Worm (Caenorhabditis elegans) whole organism, L1 larva: ENCODE measurements around the gene W03F9.1.
A peak's percentile ranks its signal among the peaks of the same experiment; 100 is the strongest.

Source experiments
- C16A3.4 ChIP-seq: fragments of 150-350 bp; optimal IDR thresholded peaks from 2 replicates; lab custom pipeline; 2014; ENCODE audit warnings: missing biosample characterization, missing genetic modification characterization
- C34B4.2 ChIP-seq: sonication (generic microtip); optimal IDR thresholded peaks from 2 replicates; lab custom pipeline; 2017; ENCODE audit warnings: mild to moderate bottlenecking, missing genetic modification characterization, missing compliant biosample characterization
- aha-1 ChIP-seq: fragments of 150-350 bp; optimal IDR thresholded peaks from 2 replicates; lab custom pipeline; 2014; ENCODE audit warnings: missing biosample characterization, missing genetic modification characterization
- ama-1 ChIP-seq: fragments of 150-350 bp; optimal IDR thresholded peaks from 2 replicates; lab custom pipeline; 2014
- blmp-1 ChIP-seq: fragments of 150-350 bp; optimal IDR thresholded peaks from 2 replicates; lab custom pipeline; 2014; ENCODE audit warnings: missing biosample characterization, missing genetic modification characterization
- ceh-63 ChIP-seq: fragments of 200-800 bp; sonication (Bioruptor generic); optimal IDR thresholded peaks from 2 replicates; lab custom pipeline; 2018; ENCODE audit warnings: mild to moderate bottlenecking, missing genetic modification characterization, missing compliant biosample characterization
- ceh-82 ChIP-seq, 3 experiments: fragments of 150-350 bp in 1 of 3; sonication (generic microtip) in 2 of 3; optimal IDR thresholded peaks; 2 replicates each; lab custom pipeline; 2014 to 2017; ENCODE audit warnings: missing biosample characterization in 3 of 3, missing genetic modification characterization in 3 of 3
- dpl-1 ChIP-seq, 3 experiments: fragments of 150-350 bp in 2 of 3; sonication (generic microtip) in 1 of 3; optimal IDR thresholded peaks; 2 replicates each; lab custom pipeline; 2014 to 2017; ENCODE audit warnings: missing biosample characterization in 3 of 3, missing genetic modification characterization in 3 of 3, missing genetic modification reagents in 3 of 3
- dsc-1 ChIP-seq: sonication (generic microtip); optimal IDR thresholded peaks from 2 replicates; lab custom pipeline; 2016; ENCODE audit warnings: mild to moderate bottlenecking, missing genetic modification characterization, missing compliant biosample characterization
- efl-3 ChIP-seq: fragments of 200-800 bp; sonication (Bioruptor generic); optimal IDR thresholded peaks from 2 replicates; lab custom pipeline; 2018; ENCODE audit warnings: mild to moderate bottlenecking, missing genetic modification characterization, missing compliant biosample characterization
- elt-3 ChIP-seq, 6 experiments: fragments of 150-350 bp in 1 of 6; sonication (generic microtip); optimal IDR thresholded peaks; 2 replicates each; lab custom pipeline; 2017 to 2018; ENCODE audit warnings: missing biosample characterization in 6 of 6, missing genetic modification characterization in 6 of 6, inconsistent platforms in 1 of 6
- ets-5 ChIP-seq: fragments of 200-800 bp; sonication (Bioruptor generic); IDR thresholded peaks from 2 replicates; pipeline ENCODE4 v1.3.6; 2022; ENCODE audit warnings: missing genetic modification characterization, missing compliant biosample characterization
- fkh-10 ChIP-seq: sonication (generic microtip); optimal IDR thresholded peaks from 2 replicates; lab custom pipeline; 2017; ENCODE audit warnings: missing biosample characterization, missing genetic modification reagents, missing genetic modification characterization
- jun-1 ChIP-seq: fragments of 150-350 bp; optimal IDR thresholded peaks from 2 replicates; lab custom pipeline; 2014; ENCODE audit warnings: missing biosample characterization, missing genetic modification reagents, missing genetic modification characterization
- lin-13 ChIP-seq: fragments of 150-350 bp; optimal IDR thresholded peaks from 2 replicates; lab custom pipeline; 2014; ENCODE audit warnings: missing biosample characterization, missing genetic modification reagents, missing genetic modification characterization
- lin-14 ChIP-seq: fragments of 200-800 bp; sonication (Bioruptor generic); optimal IDR thresholded peaks from 2 replicates; lab custom pipeline; 2018; ENCODE audit warnings: mild to moderate bottlenecking, missing genetic modification characterization, moderate library complexity, missing compliant biosample characterization
- lin-35 ChIP-seq, 2 experiments: fragments of 150-350 bp; optimal IDR thresholded peaks; 2 replicates each; lab custom pipeline; 2014; ENCODE audit warnings: missing biosample characterization in 2 of 2, missing genetic modification characterization in 2 of 2, missing genetic modification reagents in 2 of 2
- lsy-2 ChIP-seq, 2 experiments: fragments of 150-350 bp; optimal IDR thresholded peaks; 2 replicates each; lab custom pipeline; 2014; ENCODE audit warnings: missing biosample characterization in 2 of 2, missing genetic modification characterization in 2 of 2
- mdl-1 ChIP-seq, 2 experiments: fragments of 150-350 bp; optimal IDR thresholded peaks; 2 replicates each; lab custom pipeline; 2014 to 2017; ENCODE audit warnings: missing biosample characterization in 2 of 2, missing genetic modification characterization in 2 of 2, inconsistent platforms in 1 of 2
- mef-2 ChIP-seq: fragments of 150-350 bp; optimal IDR thresholded peaks from 2 replicates; lab custom pipeline; 2014; ENCODE audit warnings: missing biosample characterization, missing genetic modification characterization
- nhr-12 ChIP-seq: sonication (generic microtip); optimal IDR thresholded peaks from 2 replicates; lab custom pipeline; 2017; ENCODE audit warnings: missing biosample characterization, missing genetic modification characterization
- nhr-19 ChIP-seq: fragments of 200-800 bp; sonication (Bioruptor generic); conservative IDR thresholded peaks from 2 replicates; pipeline ENCODE4 v1.3.6; 2022; ENCODE audit warnings: missing genetic modification characterization, missing compliant biosample characterization
- nhr-20 ChIP-seq: sonication (generic microtip); optimal IDR thresholded peaks from 2 replicates; lab custom pipeline; 2016; ENCODE audit warnings: mild to moderate bottlenecking, missing genetic modification characterization, missing compliant biosample characterization
- nhr-237 ChIP-seq: fragments of 150-350 bp; optimal IDR thresholded peaks from 2 replicates; lab custom pipeline; 2014; ENCODE audit warnings: missing biosample characterization, missing genetic modification characterization
- nhr-47 ChIP-seq: sonication (generic microtip); optimal IDR thresholded peaks from 2 replicates; lab custom pipeline; 2016; ENCODE audit warnings: mild to moderate bottlenecking, missing genetic modification characterization, moderate library complexity, missing compliant biosample characterization
- nhr-71 ChIP-seq: sonication (generic microtip); optimal IDR thresholded peaks from 2 replicates; lab custom pipeline; 2016; ENCODE audit warnings: mild to moderate bottlenecking, missing genetic modification characterization, moderate library complexity, missing compliant biosample characterization
- nhr-76 ChIP-seq: sonication (generic microtip); optimal IDR thresholded peaks from 2 replicates; lab custom pipeline; 2017; ENCODE audit warnings: missing biosample characterization, missing genetic modification characterization
- nhr-77 ChIP-seq: fragments of 150-350 bp; optimal IDR thresholded peaks from 2 replicates; lab custom pipeline; 2014; ENCODE audit warnings: missing biosample characterization, missing genetic modification characterization
- nhr-90 ChIP-seq: sonication (generic microtip); optimal IDR thresholded peaks from 2 replicates; lab custom pipeline; 2016; ENCODE audit warnings: mild to moderate bottlenecking, missing genetic modification characterization, missing compliant biosample characterization; ENCODE audit not compliant: poor library complexity
- pax-3 ChIP-seq: fragments of 200-800 bp; sonication (Bioruptor generic); optimal IDR thresholded peaks from 2 replicates; lab custom pipeline; 2018; ENCODE audit warnings: mild to moderate bottlenecking, missing genetic modification characterization, moderate library complexity, missing compliant biosample characterization
- pqm-1 ChIP-seq: sonication (generic microtip); optimal IDR thresholded peaks from 3 replicates; lab custom pipeline; 2017; ENCODE audit warnings: missing biosample characterization, missing genetic modification characterization
- rnt-1 ChIP-seq: sonication (generic microtip); optimal IDR thresholded peaks from 2 replicates; lab custom pipeline; 2016; ENCODE audit warnings: mild to moderate bottlenecking, missing genetic modification characterization, moderate library complexity, missing compliant biosample characterization
- snpc-4 ChIP-seq: fragments of 150-350 bp; optimal IDR thresholded peaks from 2 replicates; lab custom pipeline; 2014; ENCODE audit warnings: missing biosample characterization, missing genetic modification characterization
- snu-23 ChIP-seq: sonication (generic microtip); optimal IDR thresholded peaks from 2 replicates; lab custom pipeline; 2016; ENCODE audit warnings: missing genetic modification characterization, missing compliant biosample characterization
- sox-4 ChIP-seq: sonication (generic microtip); optimal IDR thresholded peaks from 2 replicates; lab custom pipeline; 2016; ENCODE audit warnings: missing genetic modification characterization, missing compliant biosample characterization
- sptf-1 ChIP-seq: fragments of 150-350 bp; optimal IDR thresholded peaks from 2 replicates; lab custom pipeline; 2014; ENCODE audit warnings: missing biosample characterization, missing genetic modification characterization
- unc-62 ChIP-seq: fragments of 150-350 bp; optimal IDR thresholded peaks from 2 replicates; lab custom pipeline; 2014; ENCODE audit warnings: missing biosample characterization, missing genetic modification reagents, missing genetic modification characterization
- vab-15 ChIP-seq: sonication (generic microtip); optimal IDR thresholded peaks from 2 replicates; lab custom pipeline; 2017; ENCODE audit warnings: missing genotype, mild to moderate bottlenecking, missing genetic modification characterization, missing compliant biosample characterization
- zag-1 ChIP-seq: fragments of 150-350 bp; optimal IDR thresholded peaks from 2 replicates; lab custom pipeline; 2014; ENCODE audit warnings: missing biosample characterization, missing genetic modification characterization
- zip-4 ChIP-seq: fragments of 200-800 bp; sonication (Bioruptor generic); optimal IDR thresholded peaks from 2 replicates; lab custom pipeline; 2018; ENCODE audit warnings: mild to moderate bottlenecking, missing genetic modification characterization, moderate library complexity, missing compliant biosample characterization

The W03F9.1 gene

DNA sequence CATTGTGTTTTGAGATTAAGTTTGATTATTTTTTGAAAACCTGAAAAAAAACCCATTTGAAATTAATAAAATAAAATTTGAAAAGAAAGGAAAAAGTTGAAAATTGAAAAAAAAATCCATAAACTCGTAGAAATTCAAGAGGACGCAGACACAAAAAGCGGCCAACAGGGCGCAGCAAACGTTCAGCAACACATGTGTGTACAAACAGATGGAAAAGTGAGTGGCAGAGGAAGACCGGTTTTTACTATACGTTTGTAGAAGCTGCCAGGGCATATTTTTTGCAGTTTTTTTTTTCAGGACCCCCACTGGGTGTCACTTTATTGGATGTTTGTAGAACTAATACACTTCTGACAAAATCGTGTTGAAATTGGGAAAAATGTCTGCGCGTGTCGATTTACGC lies 3.8 kb downstream of the W03F9.1 start, which contains the start of gene cgp-1:
cgp-1 (minus strand) TSS at position 40 of the 400 bp plus-strand sequence.
- TF ChIP-seq nhr-90 (tag; lab: Kevin White, UChicago) (no peak), fkh-10 (no peak), blmp-1 (peak; percentile 75), nhr-237 (tag; lab: Kevin White, UChicago) (no peak), vab-15 (tag; lab: Kevin White, UChicago) (no peak), zag-1 (tag; lab: Kevin White, UChicago) (no peak), unc-62 (GFP tag; lab: Kevin White, UChicago) (no peak), nhr-71 (tag; lab: Kevin White, UChicago) (no peak), C34B4.2 (tag; lab: Kevin White, UChicago) (no peak), zip-4 (GFP tag; lab: Kevin White, UChicago) (no peak), snu-23 (GFP tag; lab: Kevin White, UChicago) (peak; percentile 9), jun-1 (tag; lab: Kevin White, UChicago) (peak; percentile 4), mdl-1 (tag; optimal IDR thresholded peaks at IDR 0.05; lab: Kevin White, UChicago) (no peak), lin-35 (GFP tag; optimal IDR thresholded peaks at IDR 0.05; lab: Kevin White, UChicago) (peak in 1 of 2 experiments; percentile 5), efl-3 (GFP tag; lab: Kevin White, UChicago) (no peak), mef-2 (tag; lab: Kevin White, UChicago) (no peak), ets-5 (GFP tag; lab: Robert Waterston, UW) (no peak), lsy-2 (tag; optimal IDR thresholded peaks at IDR 0.05; lab: Kevin White, UChicago) (no peak), nhr-20 (tag; lab: Kevin White, UChicago) (no peak), snpc-4 (tag; lab: Kevin White, UChicago) (no peak)
- TF ChIP-seq, all 84 proteins: peak for 4

DNA sequence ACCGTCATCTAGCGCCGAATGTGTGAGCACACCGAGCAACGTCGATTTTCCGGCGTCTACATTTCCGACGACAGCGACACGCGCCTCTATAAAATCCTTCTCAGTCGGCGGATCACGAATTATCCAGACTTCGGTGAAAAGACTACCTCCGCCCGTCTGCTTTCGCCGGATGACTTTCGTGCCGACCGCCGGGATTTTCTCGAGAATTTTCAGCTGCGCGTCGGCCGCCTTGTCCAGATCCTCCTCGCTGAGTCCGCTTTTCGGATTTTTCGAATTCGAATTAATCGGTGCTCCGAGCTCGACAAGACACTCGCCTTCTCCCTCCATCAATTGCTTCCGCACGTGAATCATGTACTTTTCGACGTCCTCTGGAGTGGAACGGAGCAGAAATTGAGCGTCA lies 4.3 kb downstream of the W03F9.1 start:
- TF ChIP-seq nhr-12 (tag; lab: Kevin White, UChicago) (no peak), ceh-63 (GFP tag; lab: Kevin White, UChicago) (no peak), sptf-1 (tag; lab: Kevin White, UChicago) (no peak), dpl-1 (GFP tag; optimal IDR thresholded peaks at IDR 0.05; lab: Kevin White, UChicago) (no peak), nhr-19 (GFP tag; lab: Robert Waterston, UW) (no peak), nhr-76 (tag; lab: Kevin White, UChicago) (no peak), elt-3 (tag; optimal IDR thresholded peaks at IDR 0.05; lab: Kevin White, UChicago) (no peak)

DNA sequence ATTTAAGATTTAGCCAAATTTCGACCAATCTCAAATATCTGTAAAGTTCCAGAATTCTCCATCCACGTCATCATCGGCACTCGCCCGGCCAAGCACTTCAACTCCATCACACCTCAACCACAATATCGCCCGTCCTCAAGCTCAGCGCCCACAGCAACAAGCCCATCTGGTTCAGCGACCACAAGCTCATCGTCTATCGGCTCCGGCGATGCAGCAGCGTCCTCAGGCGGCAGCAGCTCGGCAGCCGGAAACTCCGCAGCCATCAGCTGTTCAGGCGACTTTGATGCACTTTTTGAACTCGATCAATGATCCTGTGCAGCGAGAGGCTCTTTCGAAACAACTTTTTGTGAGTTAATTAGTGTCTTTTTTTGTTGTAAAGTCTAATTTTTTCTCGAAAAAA lies 9.2 kb downstream of the W03F9.1 start:
- TF ChIP-seq rnt-1 (tag; lab: Kevin White, UChicago) (peak; percentile 38), pqm-1 (no peak), lin-13 (no peak)

DNA sequence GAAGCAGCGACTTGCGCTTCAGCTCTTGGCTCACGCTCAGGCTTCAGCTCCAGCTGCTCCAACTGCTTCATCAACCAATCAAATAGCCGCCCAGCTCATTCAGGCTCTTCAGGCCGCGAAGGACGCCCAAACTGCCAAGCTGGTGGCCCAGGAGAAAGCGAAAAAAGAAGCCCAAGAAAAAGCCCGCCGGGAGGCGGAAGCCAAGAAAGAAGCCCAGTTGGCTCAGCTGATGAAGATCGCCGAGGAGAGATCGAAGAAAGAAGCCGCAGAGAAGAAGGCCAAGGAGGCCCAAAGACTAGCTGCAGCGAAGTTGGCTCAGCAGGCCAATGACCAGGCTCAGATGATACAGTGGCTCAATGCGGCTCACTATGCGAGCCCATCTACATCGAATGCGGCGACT lies 10.3 kb downstream of the W03F9.1 start:
- TF ChIP-seq pqm-1 (no peak), snu-23 (GFP tag; lab: Kevin White, UChicago) (no peak), vab-15 (tag; lab: Kevin White, UChicago) (no peak), ceh-82 (tag; optimal IDR thresholded peaks at IDR 0.05; lab: Kevin White, UChicago) (no peak), sox-4 (tag; lab: Kevin White, UChicago) (no peak), lin-35 (GFP tag; optimal IDR thresholded peaks at IDR 0.05; lab: Kevin White, UChicago) (no peak), ets-5 (GFP tag; lab: Robert Waterston, UW) (no peak), mef-2 (tag; lab: Kevin White, UChicago) (no peak), nhr-47 (tag; lab: Kevin White, UChicago) (no peak), pax-3 (no peak), ama-1 (lab: Kevin White, UChicago) (no peak), nhr-76 (tag; lab: Kevin White, UChicago) (no peak), dsc-1 (tag; lab: Kevin White, UChicago) (no peak), nhr-237 (tag; lab: Kevin White, UChicago) (no peak), aha-1 (tag; lab: Kevin White, UChicago) (no peak), C16A3.4 (tag; lab: Kevin White, UChicago) (no peak), lin-14 (GFP tag; lab: Kevin White, UChicago) (no peak), nhr-77 (tag; lab: Kevin White, UChicago) (no peak)
